Worm (Caenorhabditis elegans): ENCODE data around the gene ule-2.
A peak's percentile ranks its signal among the peaks of the same experiment; 100 is the strongest.

The ule-2 gene

ce11 chrIV:14634826-14635225, at the start of gene ule-2:
Gene ule-2, plus strand, starts transcription at chrIV:14635126.
- TF ChIP-seq mcd-1 (GFP tag; IDR thresholded peaks at IDR 0.05) = no peak
- no peak for TF ChIP-seq athp-1 (tag; optimal IDR thresholded peaks at IDR 0.05)
- no peak for TF ChIP-seq dpl-1 (GFP tag; optimal IDR thresholded peaks at IDR 0.05)
- no peak for TF ChIP-seq lag-1 (GFP tag; IDR thresholded peaks at IDR 0.05)
- no peak for TF ChIP-seq cebp-1 (GFP tag; IDR thresholded peaks at IDR 0.05)
- no peak for TF ChIP-seq cebp-1 (tag; optimal IDR thresholded peaks at IDR 0.05)
- no peak for TF ChIP-seq F52B5.7 (tag; optimal IDR thresholded peaks at IDR 0.05)
- TF ChIP-seq lin-26 (GFP tag; IDR thresholded peaks at IDR 0.05) = no peak
- TF ChIP-seq atf-7 (tag; optimal IDR thresholded peaks at IDR 0.05) = no peak
- no peak for TF ChIP-seq nhr-179 (tag; optimal IDR thresholded peaks at IDR 0.05)
- no peak for TF ChIP-seq B0035.1 (tag; optimal IDR thresholded peaks at IDR 0.05)
- TF ChIP-seq ama-1 (optimal IDR thresholded peaks at IDR 0.05) = no peak
- no peak for TF ChIP-seq ama-1 (GFP tag; optimal IDR thresholded peaks at IDR 0.05)
- TF ChIP-seq sdz-38 (tag; optimal IDR thresholded peaks at IDR 0.05) = no peak
- no peak for TF ChIP-seq efl-1 (GFP tag; optimal IDR thresholded peaks at IDR 0.05)
- TF ChIP-seq tbx-9 (tag; optimal IDR thresholded peaks at IDR 0.05; ENCODE audit: borderline replicate concordance) = no peak

ce11 chrIV:14586759-14587158, 48.2 kb upstream of the ule-2 start:
- TF ChIP-seq F10E7.11 (tag; optimal IDR thresholded peaks at IDR 0.05) (no peak), ztf-3 (GFP tag; optimal IDR thresholded peaks at IDR 0.05) (no peak), efl-1 (GFP tag; optimal IDR thresholded peaks at IDR 0.05) (no peak), C06A6.2 (GFP tag; conservative IDR thresholded peaks at IDR 0.05) (no peak), gei-17 (GFP tag; optimal IDR thresholded peaks at IDR 0.05) (no peak), let-607 (tag; optimal IDR thresholded peaks at IDR 0.05) (no peak), lin-26 (GFP tag; IDR thresholded peaks at IDR 0.05) (no peak), snpc-4 (GFP tag; optimal IDR thresholded peaks at IDR 0.05) (peak; percentile 64), snpc-4 (tag; optimal IDR thresholded peaks at IDR 0.05) (peak in 2 of 4 experiments; percentile 70 to 84), bed-2 (GFP tag; IDR thresholded peaks at IDR 0.05) (no peak), D2030.7 (GFP tag; IDR thresholded peaks at IDR 0.05) (no peak), die-1 (tag; optimal IDR thresholded peaks at IDR 0.05) (no peak), nhr-120 (GFP tag; IDR thresholded peaks at IDR 0.05) (no peak), ztf-28 (GFP tag; IDR thresholded peaks at IDR 0.05) (no peak), ekl-4 (GFP tag; IDR thresholded peaks at IDR 0.05) (no peak), athp-1 (tag; optimal IDR thresholded peaks at IDR 0.05) (no peak), lin-40 (tag; optimal IDR thresholded peaks at IDR 0.05) (no peak), snpc-1.1 (tag; optimal IDR thresholded peaks at IDR 0.05; ENCODE audit: insufficient read depth) (peak; percentile 5), attf-6 (GFP tag; IDR thresholded peaks at IDR 0.05) (peak; percentile 71), dox-1 (GFP tag; IDR thresholded peaks at IDR 0.05) (no peak), Y79H2A.3 (GFP tag; conservative IDR thresholded peaks at IDR 0.05) (no peak), pbrm-1 (GFP tag; IDR thresholded peaks at IDR 0.05) (no peak), mel-28 (tag; optimal IDR thresholded peaks at IDR 0.05; ENCODE audit: borderline replicate concordance) (no peak), unc-130 (GFP tag; optimal IDR thresholded peaks at IDR 0.05) (no peak)

ce11 chrIV:14587589-14587988, 47.3 kb upstream of the ule-2 start:
- no peak for TF ChIP-seq hlh-12 (tag; optimal IDR thresholded peaks at IDR 0.05)
- no peak for TF ChIP-seq snpc-3.4 (tag; optimal IDR thresholded peaks at IDR 0.05)
- TF ChIP-seq aptf-2 (GFP tag; conservative IDR thresholded peaks at IDR 0.05) = no peak
- no peak for TF ChIP-seq unc-130 (GFP tag; optimal IDR thresholded peaks at IDR 0.05)
- no peak for TF ChIP-seq B0019.2 (GFP tag; conservative IDR thresholded peaks at IDR 0.05)
- no peak for TF ChIP-seq tbx-9 (tag; optimal IDR thresholded peaks at IDR 0.05; ENCODE audit: borderline replicate concordance)
- TF ChIP-seq akir-1 (GFP tag; optimal IDR thresholded peaks at IDR 0.05) = no peak
- TF ChIP-seq egrh-3 (GFP tag; IDR thresholded peaks at IDR 0.05) = no peak
- no peak for TF ChIP-seq snpc-1.3 (tag; optimal IDR thresholded peaks at IDR 0.05; ENCODE audit: insufficient read depth)
- no peak for TF ChIP-seq dox-1 (GFP tag; IDR thresholded peaks at IDR 0.05)
- TF ChIP-seq F22D6.2 (tag; optimal IDR thresholded peaks at IDR 0.05) = no peak
- no peak for TF ChIP-seq mcd-1 (GFP tag; IDR thresholded peaks at IDR 0.05)

Measured in whole organism, young adult.